Fruit fly (Drosophila melanogaster) whole organism, embryonic: ENCODE results near the gene RpL7A.

Source experiments
- Awh ChIP-seq: fragments of 200-800 bp; sonication (Bioruptor generic); IDR thresholded peaks from 2 replicates; pipeline ENCODE4, ENCODE4 v1.3.6; 2022; ENCODE audit warnings: missing biosample characterization, missing genetic modification characterization
- C15 ChIP-seq: fragments of 200-800 bp; sonication (Bioruptor generic); IDR thresholded peaks from 3 replicates; pipeline ENCODE4 v1.3.6; 2022; ENCODE audit warnings: missing biosample characterization, missing genetic modification characterization
- CG10267 ChIP-seq: fragments of 200-800 bp; sonication (Bioruptor generic); optimal IDR thresholded peaks from 2 replicates; lab custom pipeline; 2018; ENCODE audit warnings: missing biosample characterization, mild to moderate bottlenecking, missing genetic modification characterization, moderate library complexity
- CG12071 ChIP-seq: fragments of 200-800 bp; sonication (Bioruptor generic); optimal IDR thresholded peaks from 3 replicates; lab custom pipeline; 2018; ENCODE audit warnings: missing biosample characterization, mild to moderate bottlenecking, missing genetic modification characterization
- CG13296 ChIP-seq: fragments of 200-800 bp; sonication (Bioruptor generic); optimal IDR thresholded peaks from 3 replicates; lab custom pipeline; 2018; ENCODE audit warnings: missing biosample characterization, mild to moderate bottlenecking, missing genetic modification characterization
- CG14710 ChIP-seq: fragments of 200-800 bp; sonication (Bioruptor generic); optimal IDR thresholded peaks from 3 replicates; lab custom pipeline; 2019; ENCODE audit warnings: missing biosample characterization, mild to moderate bottlenecking, missing genetic modification characterization, moderate library complexity
- CG14965 ChIP-seq: fragments of 200-800 bp; sonication (Bioruptor generic); optimal IDR thresholded peaks from 2 replicates; lab custom pipeline; 2016; ENCODE audit warnings: missing biosample characterization, missing genetic modification characterization, borderline replicate concordance
- CG16813 ChIP-seq: fragments of 200-800 bp; sonication (Bioruptor generic); IDR thresholded peaks from 3 replicates; pipeline ENCODE4 v1.3.6; 2022; ENCODE audit warnings: missing biosample characterization, missing genetic modification characterization; ENCODE audit not compliant: partially characterized antibody
- CG17328 ChIP-seq: fragments of 200-800 bp; sonication (Bioruptor generic); IDR thresholded peaks from 2 replicates; pipeline ENCODE4 v1.3.6; 2022; ENCODE audit warnings: missing biosample characterization, missing genetic modification characterization
- CG18619 ChIP-seq: fragments of 200-800 bp; sonication (Bioruptor generic); optimal IDR thresholded peaks from 3 replicates; lab custom pipeline; 2017; ENCODE audit warnings: missing biosample characterization, mild to moderate bottlenecking, missing genetic modification characterization
- CG30020 ChIP-seq: fragments of 200-800 bp; optimal IDR thresholded peaks from 2 replicates; lab custom pipeline; 2019; ENCODE audit warnings: missing biosample characterization, mild to moderate bottlenecking, missing genetic modification characterization, moderate library complexity
- CG4707 ChIP-seq: fragments of 200-800 bp; sonication (Bioruptor generic); optimal IDR thresholded peaks from 2 replicates; lab custom pipeline; 2018; ENCODE audit warnings: missing biosample characterization, mild to moderate bottlenecking, missing genetic modification characterization, moderate library complexity
- CG4854 ChIP-seq: fragments of 200-800 bp; sonication (Bioruptor generic); optimal IDR thresholded peaks from 2 replicates; lab custom pipeline; 2016; ENCODE audit warnings: missing biosample characterization, missing genetic modification characterization, inconsistent platforms
- CG5245 ChIP-seq: fragments of 200-800 bp; sonication (Bioruptor generic); optimal IDR thresholded peaks from 3 replicates; lab custom pipeline; 2016; ENCODE audit warnings: missing biosample characterization, missing genetic modification characterization
- CG5953 ChIP-seq: fragments of 200-800 bp; sonication (Bioruptor generic); IDR thresholded peaks from 2 replicates; pipeline ENCODE4 v1.3.6; 2022; ENCODE audit warnings: missing biosample characterization, missing genetic modification characterization
- CG6683 ChIP-seq: fragments of 200-800 bp; sonication (Bioruptor generic); optimal IDR thresholded peaks from 2 replicates; lab custom pipeline; 2017; ENCODE audit warnings: missing biosample characterization, mild to moderate bottlenecking, missing genetic modification characterization, missing genetic modification reagents
- CG7357 ChIP-seq: fragments of 200-800 bp; sonication (Bioruptor generic); IDR thresholded peaks from 3 replicates; pipeline ENCODE4 v1.3.6; 2022; ENCODE audit warnings: missing biosample characterization, missing genetic modification characterization
- CG7839 ChIP-seq: fragments of 200-800 bp; sonication (Bioruptor generic); optimal IDR thresholded peaks from 3 replicates; lab custom pipeline; 2018; ENCODE audit warnings: missing biosample characterization, mild to moderate bottlenecking, missing genetic modification characterization, moderate library complexity
- CG8924 ChIP-seq: fragments of 200-800 bp; optimal IDR thresholded peaks from 3 replicates; lab custom pipeline; 2019; ENCODE audit warnings: missing biosample characterization, mild to moderate bottlenecking, missing genetic modification characterization, moderate library complexity
- CG9797 ChIP-seq: fragments of 200-800 bp; sonication (Bioruptor generic); optimal IDR thresholded peaks from 3 replicates; lab custom pipeline; 2018; ENCODE audit warnings: missing biosample characterization, mild to moderate bottlenecking, missing genetic modification characterization
- CG9817 ChIP-seq: fragments of 200-800 bp; sonication (Bioruptor generic); optimal IDR thresholded peaks from 2 replicates; lab custom pipeline; 2018; ENCODE audit warnings: missing biosample characterization, mild to moderate bottlenecking, missing genetic modification characterization, moderate library complexity
- CoRest ChIP-seq: fragments of 200-800 bp; sonication (Bioruptor generic); optimal IDR thresholded peaks from 3 replicates; lab custom pipeline; 2018; ENCODE audit warnings: missing biosample characterization, mild to moderate bottlenecking, missing genetic modification characterization, moderate library complexity
- D19A ChIP-seq: fragments of 200-800 bp; optimal IDR thresholded peaks from 3 replicates; lab custom pipeline; 2019; ENCODE audit warnings: missing biosample characterization, mild to moderate bottlenecking, missing genetic modification characterization, moderate library complexity
- Gug ChIP-seq: fragments of 200-800 bp; sonication (Bioruptor generic); IDR thresholded peaks from 4 replicates; pipeline ENCODE4 v1.3.6; 2022; ENCODE audit warnings: missing biosample characterization, missing genetic modification characterization
- MESR4 ChIP-seq: fragments of 200-800 bp; sonication (Bioruptor generic); optimal IDR thresholded peaks from 2 replicates; lab custom pipeline; 2018; ENCODE audit warnings: missing biosample characterization, mild to moderate bottlenecking, missing genetic modification characterization, moderate library complexity
- Mes4 ChIP-seq: fragments of 200-800 bp; sonication (Bioruptor generic); optimal IDR thresholded peaks from 2 replicates; lab custom pipeline; 2016; ENCODE audit warnings: missing biosample characterization, missing genetic modification characterization
- Neu2 ChIP-seq: fragments of 200-800 bp; sonication (Bioruptor generic); optimal IDR thresholded peaks from 3 replicates; lab custom pipeline; 2016; ENCODE audit warnings: missing biosample characterization, missing genetic modification characterization, borderline replicate concordance
- Optix ChIP-seq: fragments of 200-800 bp; sonication (Bioruptor generic); IDR thresholded peaks from 3 replicates; pipeline ENCODE4 v1.3.6; 2022; ENCODE audit warnings: missing biosample characterization, missing genetic modification characterization
- Rx ChIP-seq: fragments of 200-800 bp; sonication (Bioruptor generic); IDR thresholded peaks from 2 replicates; pipeline ENCODE4 v1.3.6; 2022; ENCODE audit warnings: missing biosample characterization, missing genetic modification characterization
- Sin3A ChIP-seq: fragments of >200 bp; optimal IDR thresholded peaks from 2 replicates; lab custom pipeline; 2018
- abd-A ChIP-seq: fragments of 200-800 bp; sonication (Bioruptor generic); optimal IDR thresholded peaks from 3 replicates; lab custom pipeline; 2019; ENCODE audit warnings: missing biosample characterization, mild to moderate bottlenecking, missing genetic modification characterization, moderate library complexity
- bigmax ChIP-seq: fragments of 200-800 bp; sonication (Bioruptor generic); optimal IDR thresholded peaks from 2 replicates; lab custom pipeline; 2018; ENCODE audit warnings: missing biosample characterization, mild to moderate bottlenecking, missing genetic modification characterization
- bsh ChIP-seq, 2 experiments: fragments of 200-800 bp; sonication (Bioruptor generic); optimal IDR thresholded peaks; 2 replicates each; lab custom pipeline; 2017 to 2018; ENCODE audit warnings: mild to moderate bottlenecking in 2 of 2, missing biosample characterization in 2 of 2, missing genetic modification characterization in 2 of 2, moderate library complexity in 1 of 2
- caup ChIP-seq: fragments of 200-800 bp; sonication (Bioruptor generic); optimal IDR thresholded peaks from 3 replicates; lab custom pipeline; 2017; ENCODE audit warnings: missing biosample characterization, mild to moderate bottlenecking, missing genetic modification characterization, moderate library complexity; ENCODE audit not compliant: severe bottlenecking
- croc ChIP-seq: fragments of 200-800 bp; sonication (Bioruptor generic); conservative IDR thresholded peaks from 3 replicates; pipeline ENCODE4 v1.3.6; 2022; ENCODE audit warnings: missing biosample characterization, missing genetic modification characterization
- dysf ChIP-seq: fragments of 200-800 bp; sonication (Bioruptor generic); IDR thresholded peaks from 3 replicates; pipeline ENCODE4 v1.3.6; 2022; ENCODE audit warnings: missing biosample characterization, missing genetic modification characterization
- en ChIP-seq: fragments of 200-800 bp; sonication (Bioruptor generic); optimal IDR thresholded peaks from 2 replicates; lab custom pipeline; 2016; ENCODE audit warnings: missing biosample characterization, missing genetic modification characterization
- eve ChIP-seq, 2 experiments: fragments of >200 bp; optimal IDR thresholded peaks; 2 replicates each; lab custom pipeline; 2017; ENCODE audit warnings: missing biosample characterization in 2 of 2, missing genetic modification characterization in 2 of 2
- gce ChIP-seq: fragments of 200-800 bp; sonication (Bioruptor generic); IDR thresholded peaks from 3 replicates; pipeline ENCODE4 v1.3.6; 2022; ENCODE audit warnings: missing biosample characterization, missing genetic modification characterization
- gem ChIP-seq: fragments of 200-800 bp; sonication (Bioruptor generic); optimal IDR thresholded peaks from 2 replicates; lab custom pipeline; 2019; ENCODE audit warnings: missing biosample characterization, mild to moderate bottlenecking, missing genetic modification characterization, moderate library complexity
- grn ChIP-seq: fragments of 200-800 bp; sonication (Bioruptor generic); optimal IDR thresholded peaks from 3 replicates; lab custom pipeline; 2017; ENCODE audit warnings: missing biosample characterization, missing genetic modification characterization
- gt ChIP-seq: fragments of 200-800 bp; sonication (Bioruptor generic); IDR thresholded peaks from 2 replicates; pipeline ENCODE4 v1.3.6; 2022; ENCODE audit warnings: missing biosample characterization, missing genetic modification characterization
- hbn ChIP-seq: fragments of 200-800 bp; sonication (Bioruptor generic); IDR thresholded peaks from 2 replicates; pipeline ENCODE4 v1.3.6; 2022; ENCODE audit warnings: missing biosample characterization, missing genetic modification characterization; ENCODE audit not compliant: partially characterized antibody
- mam ChIP-seq: fragments of 200-800 bp; sonication (Bioruptor generic); optimal IDR thresholded peaks from 3 replicates; lab custom pipeline; 2016; ENCODE audit warnings: missing biosample characterization, missing genetic modification characterization
- org-1 ChIP-seq: fragments of 200-800 bp; sonication (Bioruptor generic); optimal IDR thresholded peaks from 2 replicates; lab custom pipeline; 2017; ENCODE audit warnings: missing biosample characterization, missing genetic modification characterization
- pzg ChIP-seq: fragments of 200-800 bp; sonication (Bioruptor generic); optimal IDR thresholded peaks from 3 replicates; lab custom pipeline; 2018; ENCODE audit warnings: missing biosample characterization, mild to moderate bottlenecking, missing genetic modification characterization, moderate library complexity
- sens-2 ChIP-seq: fragments of 200-800 bp; sonication (Bioruptor generic); IDR thresholded peaks from 2 replicates; pipeline ENCODE4 v1.3.6; 2022; ENCODE audit warnings: missing biosample characterization, missing genetic modification characterization
- ssp ChIP-seq: fragments of 200-800 bp; sonication (Bioruptor generic); IDR thresholded peaks from 2 replicates; pipeline ENCODE4 v1.3.6; 2022; ENCODE audit warnings: missing biosample characterization, missing genetic modification characterization
- tap ChIP-seq: fragments of 200-800 bp; optimal IDR thresholded peaks from 3 replicates; lab custom pipeline; 2019; ENCODE audit warnings: missing biosample characterization, mild to moderate bottlenecking, missing genetic modification characterization, moderate library complexity
- twi ChIP-seq: fragments of 200-800 bp; optimal IDR thresholded peaks from 2 replicates; lab custom pipeline; 2019; ENCODE audit warnings: missing biosample characterization, mild to moderate bottlenecking, missing genetic modification characterization, moderate library complexity
- tx ChIP-seq: fragments of 200-800 bp; sonication (Bioruptor generic); optimal IDR thresholded peaks from 2 replicates; lab custom pipeline; 2016; ENCODE audit warnings: missing biosample characterization, missing genetic modification characterization
- vfl ChIP-seq: fragments of 200-800 bp; sonication (Bioruptor generic); optimal IDR thresholded peaks from 2 replicates; lab custom pipeline; 2016; ENCODE audit warnings: missing biosample characterization, missing genetic modification characterization

The RpL7A gene

dm6 chrX:6527680-6528079 lies 5.5 kb downstream of the RpL7A start, which contains the start of gene CG3342 (continued):
- TF ChIP-seq CG7357 (GFP tag; lab: Robert Waterston, UW), result peak; percentile 71; the same call in 2 of the 3 replicates
- no peak for TF ChIP-seq Rx (GFP tag; lab: Robert Waterston, UW)
- no peak for TF ChIP-seq CG4854 (GFP tag; lab: Kevin White, UChicago)
- TF ChIP-seq CoRest (tag; lab: Kevin White, UChicago), result no peak
- no peak for TF ChIP-seq mam (GFP tag; lab: Kevin White, UChicago)
- TF ChIP-seq bigmax (GFP tag; lab: Kevin White, UChicago), result no peak
- no peak for TF ChIP-seq gt (GFP tag; lab: Robert Waterston, UW)
- TF ChIP-seq sens-2, result no peak
- no peak for TF ChIP-seq CG4707 (GFP tag; lab: Kevin White, UChicago)
- no peak for TF ChIP-seq CG9817 (tag; lab: Kevin White, UChicago)
- peak; percentile 47 for TF ChIP-seq CG30020 (tag; lab: Kevin White, UChicago)
- TF ChIP-seq CG10267 (tag; lab: Kevin White, UChicago), result no peak
- no peak for TF ChIP-seq CG12071
- no peak for TF ChIP-seq CG17328 (GFP tag; lab: Robert Waterston, UW)
- no peak for TF ChIP-seq CG18619 (GFP tag; lab: Kevin White, UChicago)
- no peak for TF ChIP-seq CG6683 (GFP tag; lab: Kevin White, UChicago)
- no peak for TF ChIP-seq grn (GFP tag; lab: Kevin White, UChicago)
- peak; percentile 57 for TF ChIP-seq ssp (GFP tag; lab: Robert Waterston, UW)
- TF ChIP-seq tx (GFP tag; lab: Kevin White, UChicago), result no peak
- no peak for TF ChIP-seq Gug (GFP tag; lab: Robert Waterston, UW)
- no peak for TF ChIP-seq CG5953 (GFP tag; lab: Robert Waterston, UW)
- TF ChIP-seq pzg (GFP tag; lab: Kevin White, UChicago), result peak; percentile 4
- TF ChIP-seq CG14965, result no peak
- TF ChIP-seq abd-A, result no peak
- TF ChIP-seq Sin3A, result no peak
- TF ChIP-seq hbn (GFP tag; lab: Robert Waterston, UW), result no peak
- peak; percentile 41 for TF ChIP-seq CG14710 (tag; lab: Kevin White, UChicago)
- no peak for TF ChIP-seq gce (GFP tag; lab: Robert Waterston, UW)
- TF ChIP-seq Optix (GFP tag; lab: Robert Waterston, UW), result no peak
- TF ChIP-seq CG7839 (tag; lab: Kevin White, UChicago), result no peak
- no peak for TF ChIP-seq en (GFP tag; lab: Kevin White, UChicago)
- peak; percentile 5 for TF ChIP-seq MESR4
- no peak for TF ChIP-seq bsh (GFP tag; optimal IDR thresholded peaks at IDR 0.05; lab: Kevin White, UChicago)
- peak; percentile 21 for TF ChIP-seq gem (tag; lab: Kevin White, UChicago)
- no peak for TF ChIP-seq Mes4 (GFP tag; lab: Kevin White, UChicago)
- no peak for TF ChIP-seq Awh
- no peak for TF ChIP-seq tap (tag; lab: Kevin White, UChicago)
- TF ChIP-seq dysf (GFP tag; lab: Robert Waterston, UW), result no peak
- TF ChIP-seq vfl, result no peak
- no peak for TF ChIP-seq C15 (GFP tag; lab: Robert Waterston, UW)
- TF ChIP-seq croc (GFP tag; lab: Robert Waterston, UW), result no peak
- no peak for TF ChIP-seq CG13296 (GFP tag; lab: Kevin White, UChicago)
- no peak for TF ChIP-seq caup (GFP tag; lab: Kevin White, UChicago)
- peak; percentile 9 for TF ChIP-seq CG9797 (GFP tag; lab: Kevin White, UChicago)
- TF ChIP-seq CG5245, result no peak
- no peak for TF ChIP-seq org-1
- no peak for TF ChIP-seq Neu2
- TF ChIP-seq eve (GFP tag; optimal IDR thresholded peaks at IDR 0.05; lab: Kevin White, UChicago), result no peak
- TF ChIP-seq CG16813 (GFP tag; lab: Robert Waterston, UW), result no peak
- peak; percentile 17 for TF ChIP-seq CG8924 (tag; lab: Kevin White, UChicago)
- no peak for TF ChIP-seq twi
- no peak for TF ChIP-seq D19A
